Worm (Caenorhabditis elegans) whole organism, midembryonic: ENCODE data around the gene F28C6.10.

Source experiments
- T22C8.4 ChIP-seq: fragments of 200-800 bp; sonication (Bioruptor generic); IDR thresholded peaks from 2 replicates; pipeline ENCODE4 v1.3.6; 2022; ENCODE audit warnings: missing genetic modification characterization, missing compliant biosample characterization
- cog-1 ChIP-seq: sonication (generic microtip); optimal IDR thresholded peaks from 2 replicates; lab custom pipeline; 2016; ENCODE audit warnings: missing genetic modification characterization, missing compliant biosample characterization
- flt-1 ChIP-seq: fragments of 200-800 bp; sonication (Bioruptor generic); IDR thresholded peaks from 2 replicates; pipeline ENCODE4 v1.3.6; 2022; ENCODE audit warnings: missing genetic modification characterization, missing compliant biosample characterization
- klf-2 ChIP-seq: fragments of 200-800 bp; sonication (Bioruptor generic); conservative IDR thresholded peaks from 2 replicates; pipeline ENCODE4 v1.3.6; 2022; ENCODE audit warnings: missing genetic modification reagents, missing genetic modification characterization, missing compliant biosample characterization
- med-1 ChIP-seq: sonication (generic microtip); optimal IDR thresholded peaks from 2 replicates; lab custom pipeline; 2017; ENCODE audit warnings: missing genetic modification characterization, mild to moderate bottlenecking, missing compliant biosample characterization, antibody characterized with exemption, missing genetic modification reagents; ENCODE audit not compliant: insufficient read depth
- ref-1 ChIP-seq: fragments of 200-800 bp; sonication (Bioruptor generic); conservative IDR thresholded peaks from 2 replicates; pipeline ENCODE4 v1.3.6; 2022; ENCODE audit warnings: missing genetic modification reagents, missing genetic modification characterization, missing compliant biosample characterization
- tab-1 ChIP-seq: fragments of 200-800 bp; sonication (Bioruptor generic); IDR thresholded peaks from 2 replicates; pipeline ENCODE4 v1.3.6; 2022; ENCODE audit warnings: missing genetic modification characterization, missing compliant biosample characterization
- ztf-23 ChIP-seq: fragments of 200-800 bp; sonication (Bioruptor generic); IDR thresholded peaks from 2 replicates; pipeline ENCODE4 v1.3.6; 2022; ENCODE audit warnings: missing genetic modification reagents, missing genetic modification characterization, missing compliant biosample characterization
- ztf-29 ChIP-seq: fragments of 200-800 bp; sonication (Bioruptor generic); IDR thresholded peaks from 2 replicates; pipeline ENCODE4 v1.3.6; 2022; ENCODE audit warnings: missing genetic modification reagents, missing genetic modification characterization, missing compliant biosample characterization

The F28C6.10 gene

ce11 chrII:8570977-8571376 lies 36.8 kb upstream of the F28C6.10 start, which contains the start of gene bcs-1:
TSS of gene bcs-1 (plus strand) at chrII:8571085.
- TF ChIP-seq flt-1 (GFP tag; lab: Robert Waterston, UW): no peak
- TF ChIP-seq ztf-23: no peak
- no peak for TF ChIP-seq ztf-29
- no peak for TF ChIP-seq med-1 (GFP tag; lab: Kevin White, UChicago)
- no peak for TF ChIP-seq klf-2 (GFP tag; lab: Robert Waterston, UW)
- no peak for TF ChIP-seq T22C8.4 (GFP tag; lab: Robert Waterston, UW)
- no peak for TF ChIP-seq ref-1 (GFP tag; lab: Robert Waterston, UW)
- no peak for TF ChIP-seq tab-1 (GFP tag; lab: Robert Waterston, UW)

ce11 chrII:8573044-8573443 lies 34.7 kb upstream of the F28C6.10 start, which contains the start of gene F54C9.7:
TSS of gene F54C9.7 (plus strand) at chrII:8573344.
- TF ChIP-seq ztf-23 (no peak), T22C8.4 (GFP tag; lab: Robert Waterston, UW) (no peak), ztf-29 (no peak), flt-1 (GFP tag; lab: Robert Waterston, UW) (no peak), med-1 (GFP tag; lab: Kevin White, UChicago) (no peak), ref-1 (GFP tag; lab: Robert Waterston, UW) (no peak), klf-2 (GFP tag; lab: Robert Waterston, UW) (no peak), tab-1 (GFP tag; lab: Robert Waterston, UW) (no peak), cog-1 (tag; lab: Kevin White, UChicago) (no peak)

ce11 chrII:8575184-8575583 lies 32.6 kb upstream of the F28C6.10 start, which contains the start of gene puf-5:
TSS of gene puf-5 (plus strand) at chrII:8575541.
- TF ChIP-seq ref-1 (GFP tag; lab: Robert Waterston, UW) (no peak), med-1 (GFP tag; lab: Kevin White, UChicago) (no peak), tab-1 (GFP tag; lab: Robert Waterston, UW) (no peak), ztf-23 (no peak), cog-1 (tag; lab: Kevin White, UChicago) (no peak)

ce11 chrII:8577509-8578099 lies 30.2 kb upstream of the F28C6.10 start, which contains the start of gene F54C9.9:
TSS of gene F54C9.9 (plus strand) at chrII:8578049.
- TF ChIP-seq cog-1 (tag; lab: Kevin White, UChicago): no peak
- TF ChIP-seq med-1 (GFP tag; lab: Kevin White, UChicago): no peak
- TF ChIP-seq ztf-23: no peak
- no peak for TF ChIP-seq flt-1 (GFP tag; lab: Robert Waterston, UW)
- TF ChIP-seq tab-1 (GFP tag; lab: Robert Waterston, UW): no peak
- TF ChIP-seq T22C8.4 (GFP tag; lab: Robert Waterston, UW): no peak
- TF ChIP-seq klf-2 (GFP tag; lab: Robert Waterston, UW): no peak
- no peak for TF ChIP-seq ztf-29
- TF ChIP-seq ref-1 (GFP tag; lab: Robert Waterston, UW): no peak

- TF ChIP-seq ref-1 (GFP tag; lab: Robert Waterston, UW) (no peak), flt-1 (GFP tag; lab: Robert Waterston, UW) (no peak), klf-2 (GFP tag; lab: Robert Waterston, UW) (no peak), cog-1 (tag; lab: Kevin White, UChicago) (no peak), ztf-23 (no peak), tab-1 (GFP tag; lab: Robert Waterston, UW) (no peak), med-1 (GFP tag; lab: Kevin White, UChicago) (no peak), ztf-29 (no peak), T22C8.4 (GFP tag; lab: Robert Waterston, UW) (no peak)
These were observed 26.1 kb upstream of the F28C6.10 start, which contains the start of gene arl-1 for ce11 chrII:8581700-8582099. TSS of gene arl-1 (plus strand) at chrII:8582000.

- no peak for TF ChIP-seq med-1 (GFP tag; lab: Kevin White, UChicago)
- TF ChIP-seq ref-1 (GFP tag; lab: Robert Waterston, UW): no peak
- TF ChIP-seq T22C8.4 (GFP tag; lab: Robert Waterston, UW): no peak
- TF ChIP-seq tab-1 (GFP tag; lab: Robert Waterston, UW): no peak
- no peak for TF ChIP-seq cog-1 (tag; lab: Kevin White, UChicago)
- TF ChIP-seq flt-1 (GFP tag; lab: Robert Waterston, UW): no peak
- TF ChIP-seq ztf-23: no peak
- TF ChIP-seq ztf-29: no peak
- TF ChIP-seq klf-2 (GFP tag; lab: Robert Waterston, UW): no peak
These were observed 24.7 kb upstream of the F28C6.10 start for ce11 chrII:8583035-8583434.

- no peak for TF ChIP-seq ztf-23
- TF ChIP-seq klf-2 (GFP tag; lab: Robert Waterston, UW): no peak
These were observed 22.6 kb upstream of the F28C6.10 start, which contains the start of gene F54C9.11 for ce11 chrII:8585036-8585627. TSS of gene F54C9.11 (minus strand) at chrII:8585086.

ce11 chrII:8585921-8586320 lies 21.8 kb upstream of the F28C6.10 start:
- TF ChIP-seq klf-2 (GFP tag; lab: Robert Waterston, UW): no peak
- no peak for TF ChIP-seq flt-1 (GFP tag; lab: Robert Waterston, UW)
- TF ChIP-seq ztf-23: no peak
- TF ChIP-seq T22C8.4 (GFP tag; lab: Robert Waterston, UW): no peak
- no peak for TF ChIP-seq tab-1 (GFP tag; lab: Robert Waterston, UW)
- no peak for TF ChIP-seq ref-1 (GFP tag; lab: Robert Waterston, UW)
- TF ChIP-seq med-1 (GFP tag; lab: Kevin White, UChicago): no peak
- TF ChIP-seq ztf-29: no peak
- TF ChIP-seq cog-1 (tag; lab: Kevin White, UChicago): no peak

ce11 chrII:8587660-8588230 lies 20.0 kb upstream of the F28C6.10 start:
- no peak for TF ChIP-seq ref-1 (GFP tag; lab: Robert Waterston, UW)
- TF ChIP-seq flt-1 (GFP tag; lab: Robert Waterston, UW): no peak
- TF ChIP-seq ztf-29: no peak
- no peak for TF ChIP-seq ztf-23
- no peak for TF ChIP-seq med-1 (GFP tag; lab: Kevin White, UChicago)
- TF ChIP-seq klf-2 (GFP tag; lab: Robert Waterston, UW): no peak
- TF ChIP-seq T22C8.4 (GFP tag; lab: Robert Waterston, UW): no peak
- no peak for TF ChIP-seq tab-1 (GFP tag; lab: Robert Waterston, UW)
- no peak for TF ChIP-seq cog-1 (tag; lab: Kevin White, UChicago)
